Worm (Caenorhabditis elegans): ENCODE data around the gene ZC239.3.
"Not testable (repeated sequence)": the region's sequence is repeated elsewhere in the genome, so short reads cannot be mapped to it uniquely, and the experiment has no call there.

ZC239.3 gene

ce11 chrII:3215762-3216161 is at the start of gene ZC239.3:
TSS of gene ZC239.3 (plus strand) at chrII:3216062.
- TF ChIP-seq fax-1 (tag; optimal IDR thresholded peaks at IDR 0.05); hlh-8 (tag; optimal IDR thresholded peaks at IDR 0.05); C38D4.7 (GFP tag; optimal IDR thresholded peaks at IDR 0.05): not testable (repeated sequence)

- TF ChIP-seq ceh-9 (tag; optimal IDR thresholded peaks at IDR 0.05) (no peak), ceh-22 (tag; optimal IDR thresholded peaks at IDR 0.05) (no peak), tbx-2 (tag; optimal IDR thresholded peaks at IDR 0.05) (no peak), pag-3 (tag; optimal IDR thresholded peaks at IDR 0.05; ENCODE audit: borderline replicate concordance) (no peak), T23F11.4 (GFP tag; optimal IDR thresholded peaks at IDR 0.05) (no peak), pha-2 (tag; optimal IDR thresholded peaks at IDR 0.05) (no peak), unc-3 (GFP tag; conservative IDR thresholded peaks at IDR 0.05) (no peak), unc-3 (tag; optimal IDR thresholded peaks at IDR 0.05) (no peak), ceh-34 (tag; optimal IDR thresholded peaks at IDR 0.05) (no peak), gmeb-2 (tag; optimal IDR thresholded peaks at IDR 0.05) (no peak), fkh-10 (GFP tag; optimal IDR thresholded peaks at IDR 0.05) (no peak), pax-1 (tag; optimal IDR thresholded peaks at IDR 0.05) (no peak), F13H6.1 (tag; optimal IDR thresholded peaks at IDR 0.05) (no peak), hlh-6 (tag; optimal IDR thresholded peaks at IDR 0.05) (no peak), dve-1 (tag; optimal IDR thresholded peaks at IDR 0.05) (no peak), npax-4 (tag; optimal IDR thresholded peaks at IDR 0.05) (no peak), sox-2 (GFP tag; IDR thresholded peaks at IDR 0.05) (no peak), C38D4.7 (GFP tag; optimal IDR thresholded peaks at IDR 0.05) (no peak), odd-2 (tag; optimal IDR thresholded peaks at IDR 0.05) (no peak)
Observed at ce11 chrII:3170089-3170488, 45.8 kb upstream of the ZC239.3 start, which contains the start of gene fbxc-55. TSS of gene fbxc-55 (minus strand) at chrII:3170189.

- TF ChIP-seq npax-4 (tag; optimal IDR thresholded peaks at IDR 0.05) (no peak), ceh-31 (tag; optimal IDR thresholded peaks at IDR 0.05) (no peak), ceh-6 (GFP tag; optimal IDR thresholded peaks at IDR 0.05) (no peak), ref-2 (tag; optimal IDR thresholded peaks at IDR 0.05) (no peak), sox-2 (GFP tag; IDR thresholded peaks at IDR 0.05) (no peak), T23F11.4 (GFP tag; optimal IDR thresholded peaks at IDR 0.05) (no peak), tbx-2 (tag; optimal IDR thresholded peaks at IDR 0.05) (no peak), K02D7.2 (tag; optimal IDR thresholded peaks at IDR 0.05) (no peak), eyg-1 (tag; optimal IDR thresholded peaks at IDR 0.05) (no peak), F13H6.1 (tag; optimal IDR thresholded peaks at IDR 0.05) (no peak), ceh-24 (tag; optimal IDR thresholded peaks at IDR 0.05) (no peak), elt-2 (tag; optimal IDR thresholded peaks at IDR 0.05) (no peak)
Observed at ce11 chrII:3172176-3172575, 43.7 kb upstream of the ZC239.3 start, which contains the start of gene Y27F2A.10. TSS of gene Y27F2A.10 (minus strand) at chrII:3172276.

- TF ChIP-seq nfya-1 (tag; optimal IDR thresholded peaks at IDR 0.05); hlh-15 (tag; optimal IDR thresholded peaks at IDR 0.05); fkh-10 (GFP tag; optimal IDR thresholded peaks at IDR 0.05): not testable (repeated sequence)
Observed at ce11 chrII:3177663-3178062, 38.2 kb upstream of the ZC239.3 start, which contains the start of gene sri-40. TSS of gene sri-40 (plus strand) at chrII:3177963.

- TF ChIP-seq mec-3 (tag; optimal IDR thresholded peaks at IDR 0.05; ENCODE audit: borderline replicate concordance); ceh-22 (tag; optimal IDR thresholded peaks at IDR 0.05); eyg-1 (tag; optimal IDR thresholded peaks at IDR 0.05): not testable (repeated sequence)
Observed at ce11 chrII:3183300-3183840, 32.5 kb upstream of the ZC239.3 start, which contains the start of the genes Y27F2A.6 and Y27F2A.8. TSS of gene Y27F2A.6 (minus strand) at chrII:3183400. TSS of gene Y27F2A.8 (plus strand) at chrII:3183790.

- not testable (repeated sequence) for TF ChIP-seq sdc-2 (tag; optimal IDR thresholded peaks at IDR 0.05); pat-9 (tag; optimal IDR thresholded peaks at IDR 0.05); fkh-10 (GFP tag; optimal IDR thresholded peaks at IDR 0.05)
Observed at ce11 chrII:3184858-3185257, 31.0 kb upstream of the ZC239.3 start, which contains the start of gene sri-78. TSS of gene sri-78 (plus strand) at chrII:3185158.
